Worm (Caenorhabditis elegans): ENCODE data around the gene Y22D7AL.3.

Gene Y22D7AL.3

ce11 chrIII:1619442-1619841 is 21.8 kb upstream of the Y22D7AL.3 start, which contains the start of gene hsp-60:
TSS of gene hsp-60 (plus strand) at chrIII:1619742.
- no peak for TF ChIP-seq elt-3 (tag; optimal IDR thresholded peaks at IDR 0.05)
- TF ChIP-seq lin-11 (tag; optimal IDR thresholded peaks at IDR 0.05), result no peak
- TF ChIP-seq lsy-2 (tag; optimal IDR thresholded peaks at IDR 0.05), result no peak
- TF ChIP-seq nhr-11 (tag; optimal IDR thresholded peaks at IDR 0.05), result no peak
- TF ChIP-seq snpc-4 (tag; optimal IDR thresholded peaks at IDR 0.05), result no peak
- TF ChIP-seq ztf-11 (tag; optimal IDR thresholded peaks at IDR 0.05), result no peak
- no peak for TF ChIP-seq mbf-1 (tag; optimal IDR thresholded peaks at IDR 0.05)
- no peak for TF ChIP-seq gmeb-1 (tag; optimal IDR thresholded peaks at IDR 0.05)
- no peak for TF ChIP-seq ama-1 (optimal IDR thresholded peaks at IDR 0.05)
- TF ChIP-seq unc-62 (GFP tag; optimal IDR thresholded peaks at IDR 0.05), result no peak
- TF ChIP-seq nhr-25 (tag; optimal IDR thresholded peaks at IDR 0.05), result no peak
- TF ChIP-seq sma-3 (GFP tag; optimal IDR thresholded peaks at IDR 0.05), result no peak
- TF ChIP-seq ceh-82 (tag; optimal IDR thresholded peaks at IDR 0.05), result no peak
- no peak for TF ChIP-seq ztf-1 (GFP tag; conservative IDR thresholded peaks at IDR 0.05)
- no peak for TF ChIP-seq nhr-77 (tag; optimal IDR thresholded peaks at IDR 0.05)
- TF ChIP-seq unc-55 (GFP tag; optimal IDR thresholded peaks at IDR 0.05), result no peak

ce11 chrIII:1619890-1620289 is 21.4 kb upstream of the Y22D7AL.3 start:
- no peak for TF ChIP-seq unc-55 (GFP tag; optimal IDR thresholded peaks at IDR 0.05)
- no peak for TF ChIP-seq alr-1 (tag; optimal IDR thresholded peaks at IDR 0.05)
- no peak for TF ChIP-seq mbf-1 (tag; optimal IDR thresholded peaks at IDR 0.05)
- TF ChIP-seq nhr-25 (tag; optimal IDR thresholded peaks at IDR 0.05), result no peak
- TF ChIP-seq mab-5 (tag; optimal IDR thresholded peaks at IDR 0.05), result no peak
- TF ChIP-seq fos-1 (tag; optimal IDR thresholded peaks at IDR 0.05), result no peak
- no peak for TF ChIP-seq gmeb-1 (tag; optimal IDR thresholded peaks at IDR 0.05)
- no peak for TF ChIP-seq ceh-82 (tag; optimal IDR thresholded peaks at IDR 0.05)
- TF ChIP-seq nhr-12 (tag; optimal IDR thresholded peaks at IDR 0.05), result no peak
- no peak for TF ChIP-seq elt-3 (tag; optimal IDR thresholded peaks at IDR 0.05)
- TF ChIP-seq skn-1 (tag; optimal IDR thresholded peaks at IDR 0.05), result no peak
- no peak for TF ChIP-seq mdl-1 (tag; optimal IDR thresholded peaks at IDR 0.05)
- no peak for TF ChIP-seq lsy-2 (tag; optimal IDR thresholded peaks at IDR 0.05)
- no peak for TF ChIP-seq blmp-1 (tag; optimal IDR thresholded peaks at IDR 0.05; ENCODE audit: insufficient read depth)

DNA sequence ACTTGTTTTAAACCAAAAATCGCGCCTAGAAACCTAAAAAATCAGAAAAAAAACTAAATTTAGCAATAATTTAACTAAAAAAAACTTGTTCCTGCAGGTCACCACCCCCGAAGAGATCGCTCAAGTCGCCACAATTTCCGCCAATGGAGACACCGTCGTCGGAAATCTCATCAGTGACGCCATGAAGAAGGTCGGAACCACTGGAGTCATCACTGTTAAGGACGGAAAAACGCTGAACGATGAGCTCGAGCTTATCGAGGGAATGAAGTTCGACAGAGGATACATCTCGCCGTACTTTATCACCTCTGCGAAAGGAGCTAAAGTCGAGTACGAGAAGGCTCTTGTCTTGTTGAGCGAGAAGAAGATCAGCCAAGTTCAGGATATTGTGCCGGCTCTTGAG is 19.9 kb upstream of the Y22D7AL.3 start:
- TF ChIP-seq blmp-1 (tag; optimal IDR thresholded peaks at IDR 0.05; ENCODE audit: insufficient read depth), result no peak
- no peak for TF ChIP-seq unc-55 (GFP tag; optimal IDR thresholded peaks at IDR 0.05)
- no peak for TF ChIP-seq nhr-77 (tag; optimal IDR thresholded peaks at IDR 0.05)
- TF ChIP-seq mbf-1 (tag; optimal IDR thresholded peaks at IDR 0.05), result no peak
- no peak for TF ChIP-seq elt-3 (tag; optimal IDR thresholded peaks at IDR 0.05)
- no peak for TF ChIP-seq ama-1 (optimal IDR thresholded peaks at IDR 0.05)
- no peak for TF ChIP-seq alr-1 (tag; optimal IDR thresholded peaks at IDR 0.05)
- no peak for TF ChIP-seq fos-1 (tag; optimal IDR thresholded peaks at IDR 0.05)
- no peak for TF ChIP-seq lin-11 (tag; optimal IDR thresholded peaks at IDR 0.05)
- no peak for TF ChIP-seq ztf-4 (tag; optimal IDR thresholded peaks at IDR 0.05)
- TF ChIP-seq mdl-1 (tag; optimal IDR thresholded peaks at IDR 0.05), result no peak
- TF ChIP-seq C34F6.9 (tag; optimal IDR thresholded peaks at IDR 0.05), result no peak

ce11 chrIII:1622329-1622728 is 18.9 kb upstream of the Y22D7AL.3 start:
- peak; percentile 2 for TF ChIP-seq crh-2 (tag; optimal IDR thresholded peaks at IDR 0.05)
- TF ChIP-seq sma-9 (GFP tag; optimal IDR thresholded peaks at IDR 0.05), result peak; percentile 62
- TF ChIP-seq sma-9 (tag; optimal IDR thresholded peaks at IDR 0.05), result no peak
- TF ChIP-seq elt-1 (tag; optimal IDR thresholded peaks at IDR 0.05), result no peak
- TF ChIP-seq lin-13 (GFP tag; optimal IDR thresholded peaks at IDR 0.05), result peak; percentile 14
- TF ChIP-seq fos-1 (tag; optimal IDR thresholded peaks at IDR 0.05), result peak; percentile 45
- no peak for TF ChIP-seq nhr-10 (tag; optimal IDR thresholded peaks at IDR 0.05)
- no peak for TF ChIP-seq sem-4 (tag; optimal IDR thresholded peaks at IDR 0.05)

DNA sequence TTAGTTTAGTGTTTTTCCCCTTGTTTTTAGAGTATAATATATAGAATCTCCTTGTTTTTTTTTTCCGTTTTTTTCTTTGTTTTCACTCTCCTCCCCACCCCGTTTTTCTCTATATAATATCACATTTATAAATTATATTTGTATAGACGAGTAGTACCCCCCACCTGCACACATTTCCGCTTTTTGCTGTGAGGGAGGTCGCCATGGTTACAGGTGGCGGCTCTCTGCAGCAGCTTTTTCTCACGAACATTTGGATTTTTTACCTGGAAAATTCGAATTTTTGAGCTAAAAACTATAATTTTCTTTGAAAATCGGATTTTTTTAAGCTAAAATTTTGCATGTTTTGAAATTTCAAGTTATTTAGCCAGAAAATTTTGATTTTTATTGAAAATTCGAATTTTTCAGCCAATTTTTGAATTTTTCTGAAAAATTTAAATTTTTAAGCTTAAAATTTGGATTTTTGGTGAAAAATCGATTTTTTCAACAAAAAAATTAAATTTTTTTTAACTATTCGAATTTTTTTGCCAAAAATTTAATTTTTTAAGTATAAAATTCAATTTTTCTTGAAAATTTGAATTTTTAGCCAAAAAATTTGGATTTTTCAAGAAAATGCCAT is 15.5 kb upstream of the Y22D7AL.3 start:
- TF ChIP-seq nhr-12 (tag; optimal IDR thresholded peaks at IDR 0.05) (no peak), ztf-4 (tag; optimal IDR thresholded peaks at IDR 0.05) (peak; percentile 38), sma-9 (GFP tag; optimal IDR thresholded peaks at IDR 0.05) (no peak), sma-9 (tag; optimal IDR thresholded peaks at IDR 0.05) (no peak)
